Worm (Caenorhabditis elegans) whole organism, L4/young adult: ENCODE data around the gene K10D6.3.

Experiments used
- W03F9.2 ChIP-seq: fragments of 150-350 bp; optimal IDR thresholded peaks from 2 replicates; lab custom pipeline; 2014; ENCODE audit warnings: missing biosample characterization, missing genetic modification characterization
- dao-5 ChIP-seq: sonication (generic microtip); optimal IDR thresholded peaks from 2 replicates; lab custom pipeline; 2016; ENCODE audit warnings: missing genotype, missing genetic modification characterization, moderate library complexity, missing compliant biosample characterization
- him-1 ChIP-seq: sonication (generic microtip); optimal IDR thresholded peaks from 2 replicates; lab custom pipeline; 2016; ENCODE audit warnings: missing genotype, missing genetic modification reagents, missing genetic modification characterization, missing compliant biosample characterization

DNA sequence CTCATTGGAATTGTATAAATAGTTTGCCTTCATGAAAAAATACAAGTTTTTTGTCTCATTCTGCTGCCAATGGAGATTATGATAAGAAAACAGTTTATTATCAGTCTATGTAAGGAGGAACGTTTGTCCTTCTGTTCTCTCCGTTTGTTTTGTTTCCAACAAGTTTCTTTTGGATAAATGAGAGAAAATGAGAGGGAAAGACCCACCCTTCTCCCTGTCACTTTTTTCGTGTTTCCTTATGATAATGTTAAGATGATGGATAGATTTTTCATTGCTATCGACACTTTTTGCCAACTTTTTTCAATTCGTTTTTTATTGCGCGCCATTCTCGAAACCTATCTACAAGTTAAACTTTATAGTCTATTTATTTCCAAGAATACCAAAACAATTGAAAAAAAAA, 30.8 kb downstream of the K10D6.3 start:
- TF ChIP-seq W03F9.2 (no peak), him-1 (tag; lab: Kevin White, UChicago) (no peak), dao-5 (no peak)
